Worm (Caenorhabditis elegans) whole organism, mixed stage, embryonic: ENCODE measurements around the gene sre-49.

ENCODE experiments used
- M03D4.4 ChIP-seq: sonication (generic microtip); optimal IDR thresholded peaks from 2 replicates; lab custom pipeline; 2017; ENCODE audit warnings: mild to moderate bottlenecking, missing genetic modification characterization, missing compliant biosample characterization
- bed-3 ChIP-seq: fragments of 200-800 bp; sonication (Bioruptor generic); optimal IDR thresholded peaks from 3 replicates; lab custom pipeline; 2018; ENCODE audit warnings: mild to moderate bottlenecking, missing genetic modification characterization, moderate library complexity, missing compliant biosample characterization
- blmp-1 ChIP-seq: fragments of 150-350 bp; optimal IDR thresholded peaks from 2 replicates; lab custom pipeline; 2014; ENCODE audit warnings: missing biosample characterization, missing genetic modification characterization
- ceh-39 ChIP-seq: fragments of 150-350 bp; optimal IDR thresholded peaks from 2 replicates; lab custom pipeline; 2014; ENCODE audit warnings: missing biosample characterization, missing genetic modification characterization
- ceh-43 ChIP-seq: fragments of 200-800 bp; sonication (Bioruptor generic); optimal IDR thresholded peaks from 2 replicates; lab custom pipeline; 2018; ENCODE audit warnings: mild to moderate bottlenecking, missing genetic modification characterization, moderate library complexity, missing compliant biosample characterization
- ceh-83 ChIP-seq: fragments of 200-800 bp; sonication (Bioruptor generic); optimal IDR thresholded peaks from 2 replicates; lab custom pipeline; 2018; ENCODE audit warnings: mild to moderate bottlenecking, missing genetic modification characterization, missing compliant biosample characterization
- ces-1 ChIP-seq: fragments of 150-350 bp; optimal IDR thresholded peaks from 2 replicates; lab custom pipeline; 2014; ENCODE audit warnings: missing biosample characterization, missing genetic modification reagents, missing genetic modification characterization
- cnd-1 ChIP-seq: fragments of 200-800 bp; sonication (Bioruptor generic); optimal IDR thresholded peaks from 2 replicates; lab custom pipeline; 2018; ENCODE audit warnings: mild to moderate bottlenecking, missing genetic modification characterization, missing compliant biosample characterization
- drap-1 ChIP-seq: fragments of 200-800 bp; sonication (Bioruptor generic); optimal IDR thresholded peaks from 3 replicates; lab custom pipeline; 2018; ENCODE audit warnings: mild to moderate bottlenecking, missing genetic modification characterization, missing compliant biosample characterization
- elt-1 ChIP-seq: sonication (generic microtip); optimal IDR thresholded peaks from 2 replicates; lab custom pipeline; 2017; ENCODE audit warnings: missing genetic modification characterization, mild to moderate bottlenecking, missing compliant biosample characterization, antibody characterized with exemption, moderate library complexity, borderline replicate concordance; ENCODE audit not compliant: insufficient read depth
- elt-3 ChIP-seq: fragments of 150-350 bp; optimal IDR thresholded peaks from 2 replicates; lab custom pipeline; 2014; ENCODE audit warnings: missing biosample characterization, missing genetic modification characterization
- flh-1 ChIP-seq: fragments of 200-800 bp; sonication (Bioruptor generic); optimal IDR thresholded peaks from 2 replicates; lab custom pipeline; 2018; ENCODE audit warnings: mild to moderate bottlenecking, missing genetic modification characterization, moderate library complexity, missing compliant biosample characterization
- hlh-1 ChIP-seq: fragments of 150-350 bp; optimal IDR thresholded peaks from 2 replicates; lab custom pipeline; 2014; ENCODE audit warnings: missing biosample characterization, missing genetic modification reagents, missing genetic modification characterization
- lin-13 ChIP-seq: fragments of 150-350 bp; optimal IDR thresholded peaks from 2 replicates; lab custom pipeline; 2014; ENCODE audit warnings: missing biosample characterization, missing genetic modification characterization
- lin-32 ChIP-seq: fragments of 200-800 bp; sonication (Bioruptor generic); optimal IDR thresholded peaks from 2 replicates; lab custom pipeline; 2018; ENCODE audit warnings: mild to moderate bottlenecking, missing genetic modification characterization, missing compliant biosample characterization
- lsy-2 ChIP-seq: fragments of 150-350 bp; optimal IDR thresholded peaks from 2 replicates; lab custom pipeline; 2014; ENCODE audit warnings: missing biosample characterization, missing genetic modification characterization
- mab-5 ChIP-seq: fragments of 150-350 bp; optimal IDR thresholded peaks from 2 replicates; lab custom pipeline; 2014; ENCODE audit warnings: missing biosample characterization, missing genetic modification characterization
- mep-1 ChIP-seq: fragments of 150-350 bp; optimal IDR thresholded peaks from 2 replicates; lab custom pipeline; 2017; ENCODE audit warnings: missing biosample characterization, missing genetic modification reagents, missing genetic modification characterization, inconsistent platforms
- mls-2 ChIP-seq: sonication (generic microtip); optimal IDR thresholded peaks from 2 replicates; lab custom pipeline; 2016; ENCODE audit warnings: mild to moderate bottlenecking, missing genetic modification characterization, moderate library complexity, missing compliant biosample characterization
- nhr-12 ChIP-seq: fragments of 150-350 bp; optimal IDR thresholded peaks from 2 replicates; lab custom pipeline; 2014; ENCODE audit warnings: missing biosample characterization, missing genetic modification characterization
- nhr-2 ChIP-seq: fragments of 150-350 bp; optimal IDR thresholded peaks from 2 replicates; lab custom pipeline; 2014; ENCODE audit warnings: missing biosample characterization, missing genetic modification characterization
- nhr-237 ChIP-seq: fragments of 150-350 bp; optimal IDR thresholded peaks from 2 replicates; lab custom pipeline; 2014; ENCODE audit warnings: missing biosample characterization, missing genetic modification characterization
- nhr-28 ChIP-seq: fragments of 150-350 bp; optimal IDR thresholded peaks from 2 replicates; lab custom pipeline; 2014; ENCODE audit warnings: missing biosample characterization, missing genetic modification characterization
- nhr-76 ChIP-seq: sonication (generic microtip); optimal IDR thresholded peaks from 2 replicates; lab custom pipeline; 2017; ENCODE audit warnings: missing biosample characterization, missing genetic modification characterization
- pha-4 ChIP-seq: fragments of 150-350 bp; optimal IDR thresholded peaks from 2 replicates; lab custom pipeline; 2018; ENCODE audit warnings: missing biosample characterization, missing genetic modification reagents, missing genetic modification characterization
- snpc-4 ChIP-seq: fragments of 150-350 bp; optimal IDR thresholded peaks from 2 replicates; lab custom pipeline; 2014; ENCODE audit warnings: missing biosample characterization, missing genetic modification characterization
- sptf-1 ChIP-seq: sonication (generic microtip); optimal IDR thresholded peaks from 2 replicates; lab custom pipeline; 2017; ENCODE audit warnings: mild to moderate bottlenecking, missing genetic modification characterization, moderate library complexity, missing compliant biosample characterization
- tbx-8 ChIP-seq: fragments of 200-800 bp; sonication (Bioruptor generic); optimal IDR thresholded peaks from 2 replicates; lab custom pipeline; 2018; ENCODE audit warnings: mild to moderate bottlenecking, missing genetic modification characterization, moderate library complexity, missing compliant biosample characterization
- unc-120 ChIP-seq: sonication (generic microtip); optimal IDR thresholded peaks from 2 replicates; lab custom pipeline; 2017; ENCODE audit warnings: missing genetic modification characterization, missing compliant biosample characterization; ENCODE audit not compliant: poor library complexity, severe bottlenecking
- unc-39 ChIP-seq: fragments of 150-350 bp; optimal IDR thresholded peaks from 2 replicates; lab custom pipeline; 2014; ENCODE audit warnings: missing biosample characterization, missing genetic modification characterization
- unc-62 ChIP-seq: fragments of 150-350 bp; optimal IDR thresholded peaks from 2 replicates; lab custom pipeline; 2014; ENCODE audit warnings: missing biosample characterization, missing genetic modification reagents, missing genetic modification characterization
- zip-8 ChIP-seq: fragments of 150-350 bp; optimal IDR thresholded peaks from 2 replicates; lab custom pipeline; 2014; ENCODE audit warnings: missing biosample characterization, missing genetic modification characterization

Gene sre-49

ce11 chrII:12301233-12301632, 17.4 kb upstream of the sre-49 start:
- TF ChIP-seq drap-1 (GFP tag; lab: Kevin White, UChicago) = no peak
- no peak for TF ChIP-seq nhr-76
- TF ChIP-seq, all 35 proteins: peak for 0

- TF ChIP-seq mls-2 (tag; lab: Kevin White, UChicago) (no peak), tbx-8 (GFP tag; lab: Kevin White, UChicago) (no peak), unc-39 (tag; lab: Kevin White, UChicago) (no peak), ceh-43 (GFP tag; lab: Kevin White, UChicago) (no peak), hlh-1 (tag; lab: Kevin White, UChicago) (no peak), pha-4 (tag; lab: Kevin White, UChicago) (no peak)
Observed at ce11 chrII:12302354-12302753, 16.3 kb upstream of the sre-49 start, which contains the start of gene C50E10.1. TSS of gene C50E10.1 (minus strand) at chrII:12302454.

ce11 chrII:12303142-12303541, 15.5 kb upstream of the sre-49 start, which contains the start of gene sre-50:
TSS of gene sre-50 (plus strand) at chrII:12303525.
- TF ChIP-seq ces-1 (no peak), cnd-1 (tag; lab: Kevin White, UChicago) (no peak), mep-1 (tag; lab: Kevin White, UChicago) (no peak), nhr-2 (tag; lab: Kevin White, UChicago) (no peak), ceh-83 (GFP tag; lab: Kevin White, UChicago) (no peak), drap-1 (GFP tag; lab: Kevin White, UChicago) (no peak), lin-13 (tag; lab: Kevin White, UChicago) (no peak), M03D4.4 (no peak), nhr-28 (tag; lab: Kevin White, UChicago) (no peak), ceh-43 (GFP tag; lab: Kevin White, UChicago) (no peak), unc-120 (tag; lab: Kevin White, UChicago) (no peak), unc-39 (tag; lab: Kevin White, UChicago) (no peak), elt-1 (no peak), flh-1 (no peak), mls-2 (tag; lab: Kevin White, UChicago) (no peak), unc-62 (GFP tag; lab: Kevin White, UChicago) (no peak), nhr-12 (no peak), tbx-8 (GFP tag; lab: Kevin White, UChicago) (no peak), bed-3 (GFP tag; lab: Kevin White, UChicago) (no peak)
- TF ChIP-seq, all 35 proteins: peak for 0

- no peak for TF ChIP-seq drap-1 (GFP tag; lab: Kevin White, UChicago)
- no peak for TF ChIP-seq elt-3 (tag; lab: Kevin White, UChicago)
- TF ChIP-seq unc-39 (tag; lab: Kevin White, UChicago) = no peak
- TF ChIP-seq nhr-28 (tag; lab: Kevin White, UChicago) = no peak
- TF ChIP-seq ces-1 = no peak
- no peak for TF ChIP-seq lin-13 (tag; lab: Kevin White, UChicago)
- TF ChIP-seq zip-8 (tag; lab: Kevin White, UChicago) = no peak
- no peak for TF ChIP-seq cnd-1 (tag; lab: Kevin White, UChicago)
- no peak for TF ChIP-seq ceh-43 (GFP tag; lab: Kevin White, UChicago)
- no peak for TF ChIP-seq snpc-4 (tag; lab: Kevin White, UChicago)
- no peak for TF ChIP-seq pha-4 (tag; lab: Kevin White, UChicago)
- no peak for TF ChIP-seq mls-2 (tag; lab: Kevin White, UChicago)
- no peak for TF ChIP-seq lsy-2 (tag; lab: Kevin White, UChicago)
- no peak for TF ChIP-seq M03D4.4
- TF ChIP-seq ceh-83 (GFP tag; lab: Kevin White, UChicago) = no peak
- no peak for TF ChIP-seq mab-5 (tag; lab: Kevin White, UChicago)
Observed at ce11 chrII:12309614-12310013, 9.0 kb upstream of the sre-49 start, which contains the start of gene C50E10.2. TSS of gene C50E10.2 (minus strand) at chrII:12309714.

DNA sequence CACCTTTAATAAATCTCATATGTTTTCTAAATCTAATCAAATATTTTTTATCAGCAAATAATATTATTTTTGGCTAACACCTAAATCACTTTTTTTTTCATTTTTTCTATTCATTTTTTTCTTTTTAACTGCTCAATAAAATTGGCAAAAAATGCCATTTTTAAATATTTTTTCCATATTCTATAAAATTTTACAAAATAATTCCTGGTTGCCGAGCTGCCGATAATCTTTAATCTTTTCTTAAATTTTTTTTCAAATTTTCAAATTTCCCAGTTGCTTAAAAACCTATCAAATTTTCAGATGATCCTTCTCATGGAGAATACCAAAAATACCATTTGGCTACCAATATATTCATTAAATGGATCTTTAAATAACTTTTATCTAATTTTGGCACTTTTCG, 7.1 kb upstream of the sre-49 start, which contains the start of gene sre-51:
sre-51 (plus strand) TSS at position 301 of the 400 bp plus-strand sequence.
- TF ChIP-seq ceh-83 (GFP tag; lab: Kevin White, UChicago) (no peak), nhr-12 (no peak), zip-8 (tag; lab: Kevin White, UChicago) (no peak), blmp-1 (tag; lab: Kevin White, UChicago) (no peak), mep-1 (tag; lab: Kevin White, UChicago) (no peak), lsy-2 (tag; lab: Kevin White, UChicago) (no peak), elt-3 (tag; lab: Kevin White, UChicago) (no peak), lin-32 (GFP tag; lab: Kevin White, UChicago) (no peak), ceh-39 (tag; lab: Kevin White, UChicago) (no peak), nhr-237 (tag; lab: Kevin White, UChicago) (no peak), elt-1 (no peak), ceh-43 (GFP tag; lab: Kevin White, UChicago) (no peak), unc-62 (GFP tag; lab: Kevin White, UChicago) (no peak), nhr-28 (tag; lab: Kevin White, UChicago) (no peak), pha-4 (tag; lab: Kevin White, UChicago) (no peak), snpc-4 (tag; lab: Kevin White, UChicago) (no peak), ces-1 (no peak), mab-5 (tag; lab: Kevin White, UChicago) (no peak), sptf-1 (no peak), lin-13 (tag; lab: Kevin White, UChicago) (no peak)
